Fruit fly (Drosophila melanogaster) whole organism, adult: ENCODE measurements around the gene CG17109.

Experiments
- CG11617 ChIP-seq: fragments of 200-800 bp; sonication (Bioruptor generic); optimal IDR thresholded peaks from 2 replicates; lab custom pipeline; 2017; ENCODE audit warnings: mild to moderate bottlenecking, missing biosample characterization, missing genetic modification reagents, missing genetic modification characterization
- CG1620 ChIP-seq: fragments of 200-800 bp; sonication (Bioruptor generic); optimal IDR thresholded peaks from 2 replicates; lab custom pipeline; 2016; ENCODE audit warnings: missing biosample characterization, missing genetic modification characterization
- CG33017 ChIP-seq: fragments of 200-800 bp; sonication (Bioruptor generic); optimal IDR thresholded peaks from 2 replicates; lab custom pipeline; 2018; ENCODE audit warnings: missing biosample characterization, mild to moderate bottlenecking, missing genetic modification characterization, moderate library complexity
- CG5204 ChIP-seq: fragments of 200-800 bp; sonication (Bioruptor generic); optimal IDR thresholded peaks from 2 replicates; lab custom pipeline; 2016; ENCODE audit warnings: missing biosample characterization, missing genetic modification characterization
- CG7101 ChIP-seq: fragments of 200-800 bp; sonication (Bioruptor generic); optimal IDR thresholded peaks from 2 replicates; lab custom pipeline; 2018; ENCODE audit warnings: missing biosample characterization, mild to moderate bottlenecking, missing genetic modification characterization, moderate library complexity
- Clk ChIP-seq: fragments of 200-800 bp; sonication (Bioruptor generic); optimal IDR thresholded peaks from 2 replicates; lab custom pipeline; 2017; ENCODE audit warnings: missing biosample characterization, missing genetic modification characterization
- Crg-1 ChIP-seq: fragments of 200-800 bp; sonication (Bioruptor generic); optimal IDR thresholded peaks from 2 replicates; lab custom pipeline; 2016; ENCODE audit warnings: missing biosample characterization, missing genetic modification characterization
- Hr96 ChIP-seq: fragments of 200-800 bp; sonication (Bioruptor generic); optimal IDR thresholded peaks from 2 replicates; lab custom pipeline; 2016; ENCODE audit warnings: missing biosample characterization, missing genetic modification characterization
- Mnt ChIP-seq: fragments of 200-800 bp; sonication (Bioruptor generic); optimal IDR thresholded peaks from 2 replicates; lab custom pipeline; 2016; ENCODE audit warnings: missing biosample characterization, mild to moderate bottlenecking, missing genetic modification characterization
- bab1 ChIP-seq: fragments of 200-800 bp; sonication (Bioruptor generic); optimal IDR thresholded peaks from 3 replicates; lab custom pipeline; 2019; ENCODE audit warnings: missing biosample characterization, mild to moderate bottlenecking, missing genetic modification characterization, moderate library complexity
- cic ChIP-seq: fragments of 200-800 bp; sonication (Bioruptor generic); optimal IDR thresholded peaks from 2 replicates; lab custom pipeline; 2017; ENCODE audit warnings: missing biosample characterization, mild to moderate bottlenecking, missing genetic modification characterization, moderate library complexity
- kay ChIP-seq: fragments of 200-800 bp; sonication (Bioruptor generic); peaks from one replicate; lab custom pipeline; 2016; ENCODE audit warnings: missing biosample characterization, missing genetic modification characterization, borderline replicate concordance
- toe ChIP-seq: fragments of 200-800 bp; sonication (Bioruptor generic); optimal IDR thresholded peaks from 2 replicates; lab custom pipeline; 2016; ENCODE audit warnings: missing biosample characterization, missing genetic modification characterization

DNA sequence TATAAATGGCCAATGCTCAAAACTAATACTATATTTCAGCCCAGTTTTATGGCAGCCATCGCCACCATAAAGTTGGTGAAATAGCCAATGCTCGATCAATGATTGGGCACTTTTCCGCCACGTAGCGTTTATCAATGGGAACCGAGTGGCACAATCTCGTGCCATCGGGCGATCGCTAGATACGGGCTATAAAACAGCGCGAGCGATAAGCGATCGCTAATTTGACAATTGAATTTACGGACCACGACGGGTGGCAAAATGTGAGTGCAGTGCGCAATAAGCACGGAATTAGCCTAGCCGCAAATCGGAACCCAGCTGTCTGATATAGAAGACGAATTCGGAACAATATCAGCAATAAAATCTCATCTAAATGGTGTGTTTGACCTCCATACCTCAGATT lies 44.8 kb downstream of the CG17109 start:
- TF ChIP-seq CG11617 (GFP tag; lab: Kevin White, UChicago) (no peak), CG7101 (tag; lab: Kevin White, UChicago) (no peak), cic (GFP tag; lab: Kevin White, UChicago) (no peak), CG33017 (tag; lab: Kevin White, UChicago) (no peak), Crg-1 (GFP tag; lab: Kevin White, UChicago) (no peak), Hr96 (GFP tag; lab: Kevin White, UChicago) (no peak), bab1 (GFP tag; lab: Kevin White, UChicago) (no peak), CG5204 (GFP tag; lab: Kevin White, UChicago) (no peak), kay (no peak), Mnt (GFP tag; lab: Kevin White, UChicago) (no peak), toe (GFP tag; lab: Kevin White, UChicago) (no peak), Clk (GFP tag; lab: Kevin White, UChicago) (no peak), CG1620 (GFP tag; lab: Kevin White, UChicago) (no peak)
